Worm (Caenorhabditis elegans): ENCODE data around the gene mrps-7.

mrps-7 gene

DNA sequence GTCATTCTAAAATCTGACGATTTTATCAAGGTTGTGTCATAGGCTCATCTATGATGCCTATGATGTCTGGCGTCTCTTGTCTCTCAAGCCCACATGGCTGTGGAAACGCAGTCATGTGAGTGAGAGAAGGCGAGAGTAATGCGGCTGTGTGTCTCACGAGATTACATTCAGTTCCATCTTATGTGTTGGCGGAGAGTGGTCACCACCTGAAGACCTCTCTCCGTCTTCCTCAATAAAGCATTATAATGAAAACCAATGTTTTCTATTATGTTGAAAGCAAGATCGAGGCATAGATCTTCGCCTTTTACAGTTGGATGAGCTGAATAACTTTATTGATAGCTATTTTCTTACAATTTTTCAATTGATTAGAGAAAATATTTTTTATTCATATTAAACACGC, 4.2 kb downstream of the mrps-7 start (continued):
- TF ChIP-seq ceh-82 (tag; optimal IDR thresholded peaks at IDR 0.05) (peak in 1 of 3 experiments; percentile 34), lin-14 (GFP tag; optimal IDR thresholded peaks at IDR 0.05) (peak; percentile 89), elt-2 (tag; optimal IDR thresholded peaks at IDR 0.05) (peak; percentile 47), nhr-20 (tag; optimal IDR thresholded peaks at IDR 0.05) (peak; percentile 80), lsy-2 (tag; optimal IDR thresholded peaks at IDR 0.05) (peak; percentile 61 to 77), C16A3.4 (tag; optimal IDR thresholded peaks at IDR 0.05) (peak; percentile 51), snpc-4 (tag; optimal IDR thresholded peaks at IDR 0.05) (peak; percentile 13), rnt-1 (tag; optimal IDR thresholded peaks at IDR 0.05) (peak; percentile 57), unc-86 (tag; optimal IDR thresholded peaks at IDR 0.05) (peak; percentile 50), xbp-1 (tag; optimal IDR thresholded peaks at IDR 0.05) (peak; percentile 62), mab-9 (GFP tag; IDR thresholded peaks at IDR 0.05) (peak; percentile 44; the same call in 1 of the 2 replicates), nhr-19 (GFP tag; conservative IDR thresholded peaks at IDR 0.05) (peak; percentile 69)

DNA sequence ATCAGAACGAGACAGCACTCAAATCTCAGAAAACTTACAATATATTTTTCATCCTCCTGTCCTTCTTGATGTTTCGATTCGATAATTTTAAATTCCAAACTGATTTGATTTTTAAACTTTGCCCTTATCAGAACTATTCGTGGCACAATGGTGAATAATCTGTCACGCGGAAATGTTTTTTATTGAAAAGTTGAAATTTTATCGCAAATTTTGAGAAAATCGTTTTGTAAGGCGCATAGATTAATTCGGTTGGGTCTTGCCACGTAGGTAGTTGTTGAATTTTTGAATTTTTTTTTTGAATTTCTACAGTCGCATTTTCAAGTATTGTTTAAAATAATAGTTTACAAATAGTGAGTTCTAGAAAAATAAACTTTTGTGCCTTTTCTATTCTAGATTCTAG, 6.7 kb downstream of the mrps-7 start, which contains the start of gene ptp-5.2:
TSS of gene ptp-5.2 (minus strand) at position 101 of the 400 bp plus-strand sequence.
- TF ChIP-seq lsy-2 (tag; optimal IDR thresholded peaks at IDR 0.05) (no peak), zag-1 (tag; optimal IDR thresholded peaks at IDR 0.05) (no peak), ceh-88 (GFP tag; IDR thresholded peaks at IDR 0.05) (no peak), irx-1 (tag; optimal IDR thresholded peaks at IDR 0.05) (no peak), dsc-1 (tag; optimal IDR thresholded peaks at IDR 0.05) (no peak), blmp-1 (tag; optimal IDR thresholded peaks at IDR 0.05) (no peak), nhr-237 (tag; optimal IDR thresholded peaks at IDR 0.05) (no peak), ztf-4 (tag; optimal IDR thresholded peaks at IDR 0.05) (no peak), mep-1 (tag; optimal IDR thresholded peaks at IDR 0.05) (no peak), elt-3 (tag; optimal IDR thresholded peaks at IDR 0.05) (no peak), ama-1 (optimal IDR thresholded peaks at IDR 0.05) (no peak)

DNA sequence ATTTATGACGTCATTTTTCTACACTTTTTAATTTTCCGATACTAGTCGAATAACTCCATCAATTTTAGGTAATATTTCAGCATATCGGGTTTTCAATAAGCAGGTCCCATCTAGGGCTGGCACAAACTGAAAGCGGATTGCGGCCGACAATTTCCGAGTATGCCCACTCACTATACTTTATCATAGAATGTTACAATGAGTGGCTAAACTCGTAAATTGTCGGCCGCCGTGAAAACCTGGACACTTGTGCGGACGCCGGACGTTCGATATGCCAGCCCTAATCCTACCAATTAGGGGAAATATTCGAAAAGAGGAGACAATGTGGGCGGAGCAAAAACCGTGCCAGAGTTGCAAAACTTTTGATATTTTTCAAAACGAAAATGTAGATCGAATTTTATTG, 7.9 kb downstream of the mrps-7 start:
- no peak for TF ChIP-seq skn-1 (tag; optimal IDR thresholded peaks at IDR 0.05)
- TF ChIP-seq nhr-20 (tag; optimal IDR thresholded peaks at IDR 0.05): no peak

DNA sequence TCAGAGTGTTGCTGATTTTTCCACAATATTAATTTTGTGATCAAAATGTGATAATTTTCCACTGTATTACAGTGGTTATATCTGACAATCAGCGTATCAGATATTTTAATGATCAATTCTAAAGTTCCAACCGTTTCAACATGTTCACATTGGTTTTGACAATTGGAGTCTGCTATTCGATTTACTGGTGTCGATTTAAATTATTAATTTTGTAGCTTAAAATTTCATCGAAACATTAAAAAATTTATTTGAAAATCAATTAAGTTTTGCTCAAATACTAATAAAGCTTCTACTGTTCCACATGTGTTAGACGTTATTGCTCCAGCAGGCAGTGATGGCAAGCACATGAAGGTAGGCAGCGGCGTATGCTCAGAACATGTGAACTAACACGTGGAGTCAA, 9.7 kb downstream of the mrps-7 start:
- TF ChIP-seq unc-86 (tag; optimal IDR thresholded peaks at IDR 0.05) (no peak), ztf-4 (tag; optimal IDR thresholded peaks at IDR 0.05) (no peak), dsc-1 (tag; optimal IDR thresholded peaks at IDR 0.05) (peak; percentile 19), ets-5 (GFP tag; IDR thresholded peaks at IDR 0.05) (no peak)

DNA sequence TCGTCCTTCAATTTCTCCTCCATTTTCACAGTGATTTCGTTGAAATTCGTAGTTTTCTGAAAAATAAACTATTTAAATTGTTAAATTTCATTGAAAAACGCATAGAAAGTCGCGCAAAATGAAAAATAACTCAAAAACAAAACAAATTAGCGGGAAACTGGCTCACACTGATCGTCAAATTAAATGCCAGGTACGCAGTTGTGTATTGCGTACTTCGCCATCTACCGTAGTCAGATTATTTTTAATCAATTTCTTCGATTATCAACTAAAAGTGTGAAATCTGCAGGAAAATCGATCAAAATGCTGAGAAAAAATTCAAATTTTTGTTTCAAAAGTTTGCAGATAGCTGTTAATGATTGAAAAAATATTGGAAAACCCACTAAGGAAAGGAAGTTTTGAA, 12.6 kb downstream of the mrps-7 start, which contains the start of gene Y57G11C.499:
TSS of gene Y57G11C.499 (minus strand) at position 23 of the 400 bp plus-strand sequence.
- TF ChIP-seq hlh-4 (tag; optimal IDR thresholded peaks at IDR 0.05): no peak
- no peak for TF ChIP-seq alr-1 (tag; optimal IDR thresholded peaks at IDR 0.05; ENCODE audit: borderline replicate concordance)
- no peak for TF ChIP-seq F16B12.6 (tag; optimal IDR thresholded peaks at IDR 0.05)
- no peak for TF ChIP-seq unc-98 (GFP tag; IDR thresholded peaks at IDR 0.05)
- TF ChIP-seq lsy-2 (tag; optimal IDR thresholded peaks at IDR 0.05): no peak
- no peak for TF ChIP-seq C04F5.9 (tag; optimal IDR thresholded peaks at IDR 0.05)
- no peak for TF ChIP-seq ces-1 (GFP tag; optimal IDR thresholded peaks at IDR 0.05)
- TF ChIP-seq mdl-1 (tag; optimal IDR thresholded peaks at IDR 0.05): no peak
- TF ChIP-seq egl-27 (tag; optimal IDR thresholded peaks at IDR 0.05): no peak
- TF ChIP-seq nhr-47 (tag; optimal IDR thresholded peaks at IDR 0.05): no peak

DNA sequence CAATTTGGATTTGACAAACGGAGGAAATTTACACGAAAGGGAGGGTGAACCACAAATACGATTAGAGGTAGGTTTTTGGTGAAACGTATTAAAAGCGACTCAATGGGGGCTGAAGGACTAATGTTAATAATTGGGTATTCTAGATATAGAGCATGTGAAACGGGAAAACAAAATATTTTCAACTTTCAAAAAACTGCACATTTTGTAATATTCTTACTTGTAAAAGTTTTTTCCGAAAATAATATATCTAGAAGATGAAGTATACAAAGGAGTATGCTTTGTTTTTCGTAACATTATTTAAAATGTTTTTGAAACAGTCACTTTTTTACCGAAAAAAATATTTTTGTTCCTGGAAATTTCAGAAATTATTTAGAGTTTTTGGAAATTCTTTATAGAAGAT, 25.6 kb downstream of the mrps-7 start:
- TF ChIP-seq elt-2 (tag; optimal IDR thresholded peaks at IDR 0.05): no peak

Data from whole organism, L1 larva.